Worm (Caenorhabditis elegans) whole organism, L1 larva: ENCODE results near the gene C56G2.9.
A peak's percentile ranks its signal among the peaks of the same experiment; 100 is the strongest.

Experiments
- C04F5.9 ChIP-seq: sonication (generic microtip); optimal IDR thresholded peaks from 2 replicates; lab custom pipeline; 2016; ENCODE audit warnings: missing genetic modification characterization, missing compliant biosample characterization
- C16A3.4 ChIP-seq: fragments of 150-350 bp; optimal IDR thresholded peaks from 2 replicates; lab custom pipeline; 2014; ENCODE audit warnings: missing biosample characterization, missing genetic modification characterization
- F16B12.6 ChIP-seq: fragments of 150-350 bp; optimal IDR thresholded peaks from 2 replicates; lab custom pipeline; 2014; ENCODE audit warnings: missing biosample characterization, missing genetic modification characterization
- aha-1 ChIP-seq: fragments of 150-350 bp; optimal IDR thresholded peaks from 2 replicates; lab custom pipeline; 2014; ENCODE audit warnings: missing biosample characterization, missing genetic modification characterization
- alr-1 ChIP-seq: fragments of 200-800 bp; sonication (Bioruptor generic); optimal IDR thresholded peaks from 2 replicates; lab custom pipeline; 2018; ENCODE audit warnings: borderline replicate concordance, mild to moderate bottlenecking, missing genetic modification characterization, missing compliant biosample characterization
- aly-2 ChIP-seq: fragments of 150-350 bp; optimal IDR thresholded peaks from 2 replicates; lab custom pipeline; 2014; ENCODE audit warnings: missing biosample characterization, missing genetic modification characterization
- ama-1 ChIP-seq: fragments of 150-350 bp; optimal IDR thresholded peaks from 2 replicates; lab custom pipeline; 2014
- ceh-63 ChIP-seq: fragments of 200-800 bp; sonication (Bioruptor generic); optimal IDR thresholded peaks from 2 replicates; lab custom pipeline; 2018; ENCODE audit warnings: mild to moderate bottlenecking, missing genetic modification characterization, missing compliant biosample characterization
- ceh-8 ChIP-seq: fragments of 200-800 bp; sonication (Bioruptor generic); optimal IDR thresholded peaks from 2 replicates; lab custom pipeline; 2018; ENCODE audit warnings: mild to moderate bottlenecking, missing genetic modification characterization, moderate library complexity, missing compliant biosample characterization
- ceh-82 ChIP-seq, 3 experiments: fragments of 150-350 bp in 1 of 3; sonication (generic microtip) in 2 of 3; optimal IDR thresholded peaks; 2 replicates each; lab custom pipeline; 2014 to 2017; ENCODE audit warnings: missing biosample characterization in 3 of 3, missing genetic modification characterization in 3 of 3
- ceh-90 ChIP-seq: sonication (generic microtip); optimal IDR thresholded peaks from 2 replicates; lab custom pipeline; 2016; ENCODE audit warnings: missing genetic modification characterization, missing compliant biosample characterization
- efl-3 ChIP-seq: fragments of 200-800 bp; sonication (Bioruptor generic); optimal IDR thresholded peaks from 2 replicates; lab custom pipeline; 2018; ENCODE audit warnings: mild to moderate bottlenecking, missing genetic modification characterization, missing compliant biosample characterization
- egl-27 ChIP-seq, 2 experiments: fragments of 150-350 bp in 1 of 2; sonication (generic microtip); optimal IDR thresholded peaks; 3 replicates each; lab custom pipeline; 2017 to 2018; ENCODE audit warnings: missing biosample characterization in 2 of 2, missing genetic modification characterization in 2 of 2, missing genetic modification reagents in 2 of 2
- ets-5 ChIP-seq: fragments of 200-800 bp; sonication (Bioruptor generic); IDR thresholded peaks from 2 replicates; pipeline ENCODE4 v1.3.6; 2022; ENCODE audit warnings: missing genetic modification characterization, missing compliant biosample characterization
- fkh-10 ChIP-seq: sonication (generic microtip); optimal IDR thresholded peaks from 2 replicates; lab custom pipeline; 2017; ENCODE audit warnings: missing biosample characterization, missing genetic modification reagents, missing genetic modification characterization
- fkh-4 ChIP-seq: sonication (generic microtip); optimal IDR thresholded peaks from 2 replicates; lab custom pipeline; 2016; ENCODE audit warnings: missing compliant biosample characterization, missing genetic modification characterization, borderline replicate concordance
- fos-1 ChIP-seq: fragments of 150-350 bp; optimal IDR thresholded peaks from 2 replicates; lab custom pipeline; 2014; ENCODE audit warnings: missing biosample characterization, missing genetic modification characterization
- hlh-4 ChIP-seq: sonication (generic microtip); optimal IDR thresholded peaks from 2 replicates; lab custom pipeline; 2016; ENCODE audit warnings: mild to moderate bottlenecking, missing genetic modification characterization, missing compliant biosample characterization
- hpl-2 ChIP-seq: fragments of 150-350 bp; optimal IDR thresholded peaks from 2 replicates; lab custom pipeline; 2014; ENCODE audit warnings: missing biosample characterization, missing genetic modification reagents, missing genetic modification characterization
- jun-1 ChIP-seq: fragments of 150-350 bp; optimal IDR thresholded peaks from 2 replicates; lab custom pipeline; 2014; ENCODE audit warnings: missing biosample characterization, missing genetic modification reagents, missing genetic modification characterization
- lin-13 ChIP-seq: fragments of 150-350 bp; optimal IDR thresholded peaks from 2 replicates; lab custom pipeline; 2014; ENCODE audit warnings: missing biosample characterization, missing genetic modification reagents, missing genetic modification characterization
- lin-14 ChIP-seq: fragments of 200-800 bp; sonication (Bioruptor generic); optimal IDR thresholded peaks from 2 replicates; lab custom pipeline; 2018; ENCODE audit warnings: mild to moderate bottlenecking, missing genetic modification characterization, moderate library complexity, missing compliant biosample characterization
- lin-35 ChIP-seq, 2 experiments: fragments of 150-350 bp; optimal IDR thresholded peaks; 2 replicates each; lab custom pipeline; 2014; ENCODE audit warnings: missing biosample characterization in 2 of 2, missing genetic modification characterization in 2 of 2, missing genetic modification reagents in 2 of 2
- lin-39 ChIP-seq: fragments of 150-350 bp; optimal IDR thresholded peaks from 2 replicates; lab custom pipeline; 2014; ENCODE audit warnings: missing biosample characterization, missing genetic modification reagents, missing genetic modification characterization
- lsy-2 ChIP-seq, 2 experiments: fragments of 150-350 bp; optimal IDR thresholded peaks; 2 replicates each; lab custom pipeline; 2014; ENCODE audit warnings: missing biosample characterization in 2 of 2, missing genetic modification characterization in 2 of 2
- mdl-1 ChIP-seq, 2 experiments: fragments of 150-350 bp; optimal IDR thresholded peaks; 2 replicates each; lab custom pipeline; 2014 to 2017; ENCODE audit warnings: missing biosample characterization in 2 of 2, missing genetic modification characterization in 2 of 2, inconsistent platforms in 1 of 2
- mep-1 ChIP-seq: fragments of 150-350 bp; optimal IDR thresholded peaks from 2 replicates; lab custom pipeline; 2014; ENCODE audit warnings: missing biosample characterization, missing genetic modification characterization
- nhr-20 ChIP-seq: sonication (generic microtip); optimal IDR thresholded peaks from 2 replicates; lab custom pipeline; 2016; ENCODE audit warnings: mild to moderate bottlenecking, missing genetic modification characterization, missing compliant biosample characterization
- nhr-237 ChIP-seq: fragments of 150-350 bp; optimal IDR thresholded peaks from 2 replicates; lab custom pipeline; 2014; ENCODE audit warnings: missing biosample characterization, missing genetic modification characterization
- nhr-28 ChIP-seq: fragments of 150-350 bp; optimal IDR thresholded peaks from 2 replicates; lab custom pipeline; 2014; ENCODE audit warnings: missing biosample characterization, missing genetic modification characterization
- nhr-47 ChIP-seq: sonication (generic microtip); optimal IDR thresholded peaks from 2 replicates; lab custom pipeline; 2016; ENCODE audit warnings: mild to moderate bottlenecking, missing genetic modification characterization, moderate library complexity, missing compliant biosample characterization
- nhr-71 ChIP-seq: sonication (generic microtip); optimal IDR thresholded peaks from 2 replicates; lab custom pipeline; 2016; ENCODE audit warnings: mild to moderate bottlenecking, missing genetic modification characterization, moderate library complexity, missing compliant biosample characterization
- nhr-76 ChIP-seq: sonication (generic microtip); optimal IDR thresholded peaks from 2 replicates; lab custom pipeline; 2017; ENCODE audit warnings: missing biosample characterization, missing genetic modification characterization
- nhr-77 ChIP-seq: fragments of 150-350 bp; optimal IDR thresholded peaks from 2 replicates; lab custom pipeline; 2014; ENCODE audit warnings: missing biosample characterization, missing genetic modification characterization
- nhr-85 ChIP-seq: sonication (generic microtip); peaks from one replicate; lab custom pipeline; 2016; ENCODE audit warnings: missing genetic modification characterization, inconsistent platforms, missing compliant biosample characterization
- pag-3 ChIP-seq: sonication (generic microtip); optimal IDR thresholded peaks from 2 replicates; lab custom pipeline; 2017; ENCODE audit warnings: missing genetic modification characterization, mild to moderate bottlenecking, missing compliant biosample characterization, antibody characterized with exemption, borderline replicate concordance; ENCODE audit not compliant: insufficient read depth
- rnt-1 ChIP-seq: sonication (generic microtip); optimal IDR thresholded peaks from 2 replicates; lab custom pipeline; 2016; ENCODE audit warnings: mild to moderate bottlenecking, missing genetic modification characterization, moderate library complexity, missing compliant biosample characterization
- sptf-1 ChIP-seq: fragments of 150-350 bp; optimal IDR thresholded peaks from 2 replicates; lab custom pipeline; 2014; ENCODE audit warnings: missing biosample characterization, missing genetic modification characterization
- sup-37 ChIP-seq: fragments of 200-800 bp; sonication (Bioruptor generic); optimal IDR thresholded peaks from 2 replicates; lab custom pipeline; 2018; ENCODE audit warnings: mild to moderate bottlenecking, missing genetic modification characterization, missing compliant biosample characterization
- swsn-7 ChIP-seq: sonication (generic microtip); optimal IDR thresholded peaks from 2 replicates; lab custom pipeline; 2016; ENCODE audit warnings: missing genetic modification characterization, missing compliant biosample characterization
- tbx-2 ChIP-seq: sonication (generic microtip); optimal IDR thresholded peaks from 2 replicates; lab custom pipeline; 2016; ENCODE audit warnings: missing genetic modification characterization, missing compliant biosample characterization
- tlp-1 ChIP-seq: fragments of 150-350 bp; optimal IDR thresholded peaks from 2 replicates; lab custom pipeline; 2014; ENCODE audit warnings: missing biosample characterization, missing genetic modification characterization
- unc-30 ChIP-seq: sonication (generic microtip); optimal IDR thresholded peaks from 2 replicates; lab custom pipeline; 2017; ENCODE audit warnings: missing biosample characterization, missing genetic modification characterization
- unc-62 ChIP-seq: fragments of 150-350 bp; optimal IDR thresholded peaks from 2 replicates; lab custom pipeline; 2014; ENCODE audit warnings: missing biosample characterization, missing genetic modification reagents, missing genetic modification characterization
- unc-86 ChIP-seq: sonication (generic microtip); optimal IDR thresholded peaks from 2 replicates; lab custom pipeline; 2016; ENCODE audit warnings: missing genetic modification characterization, missing compliant biosample characterization
- unc-98 ChIP-seq: fragments of 200-800 bp; sonication (Bioruptor generic); IDR thresholded peaks from 2 replicates; pipeline ENCODE4 v1.3.6; 2022; ENCODE audit warnings: missing genetic modification characterization, missing compliant biosample characterization
- xbp-1 ChIP-seq: sonication (generic microtip); optimal IDR thresholded peaks from 2 replicates; lab custom pipeline; 2016; ENCODE audit warnings: missing genetic modification characterization, missing compliant biosample characterization
- zag-1 ChIP-seq: fragments of 150-350 bp; optimal IDR thresholded peaks from 2 replicates; lab custom pipeline; 2014; ENCODE audit warnings: missing biosample characterization, missing genetic modification characterization
- ztf-11 ChIP-seq, 2 experiments: sonication (generic microtip); optimal IDR thresholded peaks; 2 replicates each; lab custom pipeline; 2016 to 2017; ENCODE audit warnings: missing genetic modification characterization in 2 of 2, missing biosample characterization in 1 of 2, missing compliant biosample characterization in 1 of 2

The C56G2.9 gene

DNA sequence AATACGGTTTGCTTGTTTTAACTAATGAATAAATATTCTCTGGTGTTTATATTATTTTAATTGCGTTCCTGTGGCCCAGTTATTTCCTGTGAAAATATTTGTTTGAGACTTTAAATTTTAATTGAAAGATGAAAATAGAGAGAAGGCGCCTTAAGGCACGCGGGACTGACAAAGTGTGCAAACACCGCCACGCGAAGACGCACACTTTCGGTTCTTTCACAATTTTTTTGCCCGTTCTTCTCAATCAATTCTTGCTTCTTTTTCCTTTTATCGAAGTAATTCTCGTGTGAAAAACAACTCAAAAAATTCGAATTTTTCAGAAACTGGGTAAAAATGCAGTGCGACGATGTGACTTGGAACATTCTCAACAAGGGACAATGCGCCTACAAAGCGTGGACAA lies 36.0 kb upstream of the C56G2.9 start, which contains the start of gene C16A3.6 (continued):
- no peak for TF ChIP-seq efl-3 (GFP tag; lab: Kevin White, UChicago)
- TF ChIP-seq nhr-20 (tag; lab: Kevin White, UChicago), result peak; percentile 24
- TF ChIP-seq pag-3 (tag; lab: Kevin White, UChicago), result no peak
- no peak for TF ChIP-seq unc-30 (tag; lab: Kevin White, UChicago)
- TF ChIP-seq nhr-28 (tag; lab: Kevin White, UChicago), result no peak
- TF ChIP-seq nhr-237 (tag; lab: Kevin White, UChicago), result no peak
- TF ChIP-seq lsy-2 (tag; optimal IDR thresholded peaks at IDR 0.05; lab: Kevin White, UChicago), result peak; percentile 49 to 73
- no peak for TF ChIP-seq mdl-1 (tag; optimal IDR thresholded peaks at IDR 0.05; lab: Kevin White, UChicago)
- TF ChIP-seq ztf-11 (tag; optimal IDR thresholded peaks at IDR 0.05; lab: Kevin White, UChicago), result no peak
- no peak for TF ChIP-seq alr-1 (tag; lab: Kevin White, UChicago)
- no peak for TF ChIP-seq lin-13 (GFP tag; lab: Kevin White, UChicago)
- no peak for TF ChIP-seq nhr-85 (tag; lab: Kevin White, UChicago)
- no peak for TF ChIP-seq jun-1 (tag; lab: Kevin White, UChicago)
- no peak for TF ChIP-seq ceh-63 (GFP tag; lab: Kevin White, UChicago)
- no peak for TF ChIP-seq egl-27 (tag; optimal IDR thresholded peaks at IDR 0.05; lab: Kevin White, UChicago)
- TF ChIP-seq ama-1 (lab: Kevin White, UChicago), result no peak
- no peak for TF ChIP-seq ceh-8
- no peak for TF ChIP-seq swsn-7 (tag; lab: Kevin White, UChicago)
- no peak for TF ChIP-seq aha-1 (tag; lab: Kevin White, UChicago)
- no peak for TF ChIP-seq fos-1 (tag; lab: Kevin White, UChicago)
- no peak for TF ChIP-seq tbx-2 (tag; lab: Kevin White, UChicago)
- TF ChIP-seq lin-35 (GFP tag; optimal IDR thresholded peaks at IDR 0.05; lab: Kevin White, UChicago), result peak in 1 of 2 experiments; percentile 53
- no peak for TF ChIP-seq nhr-77
- peak; percentile 86 for TF ChIP-seq F16B12.6
- no peak for TF ChIP-seq hpl-2 (GFP tag; lab: Kevin White, UChicago)
- TF ChIP-seq ceh-82 (tag; optimal IDR thresholded peaks at IDR 0.05; lab: Kevin White, UChicago), result peak in 1 of 3 experiments; percentile 38
- no peak for TF ChIP-seq sptf-1
- no peak for TF ChIP-seq ceh-90 (tag; lab: Kevin White, UChicago)
- TF ChIP-seq xbp-1, result no peak
- TF ChIP-seq ets-5 (GFP tag; lab: Robert Waterston, UW), result no peak
- peak; percentile 30 for TF ChIP-seq nhr-71 (tag; lab: Kevin White, UChicago)
- TF ChIP-seq tlp-1, result no peak
- peak; percentile 51 for TF ChIP-seq mep-1 (tag; lab: Kevin White, UChicago)
- no peak for TF ChIP-seq sup-37
- no peak for TF ChIP-seq unc-62 (GFP tag; lab: Kevin White, UChicago)
- TF ChIP-seq nhr-47 (tag; lab: Kevin White, UChicago), result peak; percentile 37
- TF ChIP-seq C04F5.9, result no peak
- TF ChIP-seq nhr-76 (tag; lab: Kevin White, UChicago), result no peak
- no peak for TF ChIP-seq hlh-4 (tag; lab: Kevin White, UChicago)
- no peak for TF ChIP-seq C16A3.4 (tag; lab: Kevin White, UChicago)
- TF ChIP-seq lin-14 (GFP tag; lab: Kevin White, UChicago), result no peak
- no peak for TF ChIP-seq fkh-4 (tag; lab: Kevin White, UChicago)
- no peak for TF ChIP-seq zag-1 (tag; lab: Kevin White, UChicago)
- TF ChIP-seq aly-2, result peak; percentile 33
- TF ChIP-seq unc-98 (GFP tag; lab: Robert Waterston, UW), result no peak
- no peak for TF ChIP-seq unc-86 (tag; lab: Kevin White, UChicago)
- TF ChIP-seq lin-39 (tag; lab: Kevin White, UChicago), result no peak
- no peak for TF ChIP-seq fkh-10 (GFP tag; lab: Kevin White, UChicago)
- TF ChIP-seq rnt-1 (tag; lab: Kevin White, UChicago), result no peak
- TF ChIP-seq, all 84 proteins: peak for 14
